Worm (Caenorhabditis elegans): ENCODE data around the gene K10C9.4.

ce11 chrV:1052559-1053064, at the start of gene K10C9.4:
- no peak for TF ChIP-seq scrt-1 (GFP tag; IDR thresholded peaks at IDR 0.05)
- no peak for TF ChIP-seq ama-1 (optimal IDR thresholded peaks at IDR 0.05)
- TF ChIP-seq B0310.2 (tag; optimal IDR thresholded peaks at IDR 0.05), result no peak
- no peak for TF ChIP-seq hmbx-1 (tag; optimal IDR thresholded peaks at IDR 0.05)

Measured in whole organism, early embryonic.